Worm (Caenorhabditis elegans): Measurements from ENCODE around the gene clec-24.

- no peak for TF ChIP-seq unc-62 (GFP tag; optimal IDR thresholded peaks at IDR 0.05)
- no peak for TF ChIP-seq fos-1 (tag; optimal IDR thresholded peaks at IDR 0.05)
- no peak for TF ChIP-seq ceh-82 (tag; optimal IDR thresholded peaks at IDR 0.05)
These were observed 28.1 kb upstream of the clec-24 start for ce11 chrV:16833672-16834071.
